Fruit fly (Drosophila melanogaster) whole organism, embryonic: ENCODE results near the gene stwl.

ENCODE experiments used
- B-H2 ChIP-seq: fragments of 200-800 bp; sonication (Bioruptor generic); optimal IDR thresholded peaks from 2 replicates; lab custom pipeline; 2018; ENCODE audit warnings: missing biosample characterization, mild to moderate bottlenecking, missing genetic modification characterization
- C15 ChIP-seq: fragments of 200-800 bp; sonication (Bioruptor generic); IDR thresholded peaks from 3 replicates; pipeline ENCODE4 v1.3.6; 2022; ENCODE audit warnings: missing biosample characterization, missing genetic modification characterization
- CG10267 ChIP-seq: fragments of 200-800 bp; sonication (Bioruptor generic); optimal IDR thresholded peaks from 2 replicates; lab custom pipeline; 2018; ENCODE audit warnings: missing biosample characterization, mild to moderate bottlenecking, missing genetic modification characterization, moderate library complexity
- CG10274 ChIP-seq: fragments of 200-800 bp; sonication (Bioruptor generic); optimal IDR thresholded peaks from 3 replicates; lab custom pipeline; 2017; ENCODE audit warnings: missing biosample characterization, mild to moderate bottlenecking, missing genetic modification characterization
- CG10979 ChIP-seq: fragments of 200-800 bp; sonication (Bioruptor generic); optimal IDR thresholded peaks from 2 replicates; lab custom pipeline; 2018; ENCODE audit warnings: missing biosample characterization, mild to moderate bottlenecking, missing genetic modification characterization, moderate library complexity
- CG12391 ChIP-seq: fragments of 200-800 bp; sonication (Bioruptor generic); optimal IDR thresholded peaks from 3 replicates; lab custom pipeline; 2018; ENCODE audit warnings: missing biosample characterization, mild to moderate bottlenecking, missing genetic modification characterization, moderate library complexity
- CG13775 ChIP-seq: fragments of 200-800 bp; sonication (Bioruptor generic); optimal IDR thresholded peaks from 3 replicates; lab custom pipeline; 2017; ENCODE audit warnings: missing biosample characterization, mild to moderate bottlenecking, missing genetic modification characterization
- CG14014 ChIP-seq: fragments of 200-800 bp; sonication (Bioruptor generic); IDR thresholded peaks from 2 replicates; pipeline ENCODE4 v1.3.6; 2022; ENCODE audit warnings: missing biosample characterization, missing genetic modification characterization
- CG15011 ChIP-seq: fragments of 200-800 bp; sonication (Bioruptor generic); optimal IDR thresholded peaks from 3 replicates; lab custom pipeline; 2018; ENCODE audit warnings: missing biosample characterization, mild to moderate bottlenecking, missing genetic modification characterization
- CG15601 ChIP-seq: fragments of 200-800 bp; sonication (Bioruptor generic); optimal IDR thresholded peaks from 3 replicates; lab custom pipeline; 2019; ENCODE audit warnings: missing biosample characterization, mild to moderate bottlenecking, missing genetic modification characterization, moderate library complexity
- CG17361 ChIP-seq: fragments of 200-800 bp; sonication (Bioruptor generic); IDR thresholded peaks from 3 replicates; pipeline ENCODE4 v1.3.6; 2022; ENCODE audit warnings: missing biosample characterization, missing genetic modification characterization
- CG18476 ChIP-seq: fragments of 200-800 bp; sonication (Bioruptor generic); optimal IDR thresholded peaks from 2 replicates; lab custom pipeline; 2016; ENCODE audit warnings: missing biosample characterization, mild to moderate bottlenecking, missing genetic modification characterization
- CG18764 ChIP-seq: fragments of 200-800 bp; sonication (Bioruptor generic); optimal IDR thresholded peaks from 3 replicates; lab custom pipeline; 2016; ENCODE audit warnings: missing biosample characterization, missing genetic modification characterization
- CG2116 ChIP-seq: fragments of 200-800 bp; sonication (Bioruptor generic); optimal IDR thresholded peaks from 3 replicates; lab custom pipeline; 2018; ENCODE audit warnings: missing biosample characterization, mild to moderate bottlenecking, missing genetic modification characterization
- CG2875 ChIP-seq: fragments of 200-800 bp; sonication (Bioruptor generic); optimal IDR thresholded peaks from 2 replicates; lab custom pipeline; 2017; ENCODE audit warnings: missing biosample characterization, mild to moderate bottlenecking, missing genetic modification characterization, missing genetic modification reagents
- CG32767 ChIP-seq: fragments of 200-800 bp; sonication (Bioruptor generic); IDR thresholded peaks from 2 replicates; pipeline ENCODE4 v1.3.6; 2022; ENCODE audit warnings: missing biosample characterization, missing genetic modification characterization
- CG33557 ChIP-seq: fragments of 200-800 bp; sonication (Bioruptor generic); optimal IDR thresholded peaks from 2 replicates; lab custom pipeline; 2019; ENCODE audit warnings: missing biosample characterization, mild to moderate bottlenecking, missing genetic modification characterization, moderate library complexity
- CG6689 ChIP-seq: fragments of 200-800 bp; sonication (Bioruptor generic); IDR thresholded peaks from 2 replicates; pipeline ENCODE4 v1.3.6; 2022; ENCODE audit warnings: missing biosample characterization, missing genetic modification characterization
- CG8944 ChIP-seq: fragments of 200-800 bp; sonication (Bioruptor generic); optimal IDR thresholded peaks from 3 replicates; lab custom pipeline; 2016; ENCODE audit warnings: missing biosample characterization, missing genetic modification characterization
- CG9727 ChIP-seq: fragments of 200-800 bp; sonication (Bioruptor generic); optimal IDR thresholded peaks from 3 replicates; lab custom pipeline; 2017; ENCODE audit warnings: missing biosample characterization, mild to moderate bottlenecking, missing genetic modification characterization
- D19A ChIP-seq: fragments of 200-800 bp; optimal IDR thresholded peaks from 3 replicates; lab custom pipeline; 2019; ENCODE audit warnings: missing biosample characterization, mild to moderate bottlenecking, missing genetic modification characterization, moderate library complexity
- Doc2 ChIP-seq: fragments of 200-800 bp; sonication (Bioruptor generic); IDR thresholded peaks from 2 replicates; pipeline ENCODE4 v1.3.6; 2022; ENCODE audit warnings: missing biosample characterization, missing genetic modification characterization
- H15 ChIP-seq: fragments of 200-800 bp; sonication (Bioruptor generic); IDR thresholded peaks from 3 replicates; pipeline ENCODE4 v1.3.6; 2022; ENCODE audit warnings: missing biosample characterization, missing genetic modification characterization
- HLH3B ChIP-seq: fragments of 200-800 bp; sonication (Bioruptor generic); IDR thresholded peaks from 2 replicates; pipeline ENCODE4 v1.3.6; 2022; ENCODE audit warnings: missing biosample characterization, missing genetic modification characterization
- HLH54F ChIP-seq: fragments of 200-800 bp; sonication (Bioruptor generic); optimal IDR thresholded peaks from 3 replicates; lab custom pipeline; 2016; ENCODE audit warnings: missing biosample characterization, missing genetic modification characterization
- Hsf ChIP-seq: fragments of 200-800 bp; sonication (Bioruptor generic); optimal IDR thresholded peaks from 3 replicates; lab custom pipeline; 2016; ENCODE audit warnings: missing biosample characterization, missing genetic modification characterization
- Med ChIP-seq: fragments of 200-800 bp; sonication (Bioruptor generic); peaks from one replicate; lab custom pipeline; 2016; ENCODE audit warnings: missing biosample characterization, missing genetic modification characterization, mild to moderate bottlenecking, inconsistent platforms, moderate library complexity
- Mrtf ChIP-seq: fragments of 200-800 bp; sonication (Bioruptor generic); IDR thresholded peaks from 3 replicates; pipeline ENCODE4 v1.3.6; 2022; ENCODE audit warnings: missing biosample characterization, missing genetic modification characterization
- Nf-YA ChIP-seq: fragments of 200-800 bp; sonication (Bioruptor generic); IDR thresholded peaks from 2 replicates; pipeline ENCODE4 v1.3.6; 2022; ENCODE audit warnings: missing biosample characterization, missing genetic modification characterization
- Opbp ChIP-seq: fragments of 200-800 bp; sonication (Bioruptor generic); IDR thresholded peaks from 3 replicates; pipeline ENCODE4 v1.3.6; 2022; ENCODE audit warnings: missing biosample characterization, missing genetic modification characterization; ENCODE audit not compliant: partially characterized antibody
- chn ChIP-seq: fragments of 200-800 bp; sonication (Bioruptor generic); optimal IDR thresholded peaks from 2 replicates; lab custom pipeline; 2016; ENCODE audit warnings: missing biosample characterization, missing genetic modification characterization
- ci ChIP-seq: fragments of 200-800 bp; sonication (Bioruptor generic); IDR thresholded peaks from 3 replicates; pipeline ENCODE4 v1.3.6; 2022; ENCODE audit warnings: missing biosample characterization, missing genetic modification characterization
- croc ChIP-seq: fragments of 200-800 bp; sonication (Bioruptor generic); conservative IDR thresholded peaks from 3 replicates; pipeline ENCODE4 v1.3.6; 2022; ENCODE audit warnings: missing biosample characterization, missing genetic modification characterization
- gcm ChIP-seq: fragments of 200-800 bp; sonication (Bioruptor generic); optimal IDR thresholded peaks from 2 replicates; lab custom pipeline; 2019; ENCODE audit warnings: missing biosample characterization, mild to moderate bottlenecking, missing genetic modification characterization, moderate library complexity
- insv ChIP-seq, 2 experiments: fragments of 200-800 bp; sonication (Bioruptor generic); optimal IDR thresholded peaks; 3 replicates each; lab custom pipeline; 2016 to 2018; ENCODE audit warnings: missing biosample characterization in 2 of 2, missing genetic modification characterization in 2 of 2
- lbe ChIP-seq: fragments of 200-800 bp; sonication (Bioruptor generic); optimal IDR thresholded peaks from 2 replicates; lab custom pipeline; 2016; ENCODE audit warnings: missing biosample characterization, mild to moderate bottlenecking, missing genetic modification characterization
- lilli ChIP-seq: fragments of 200-800 bp; sonication (Bioruptor generic); optimal IDR thresholded peaks from 3 replicates; lab custom pipeline; 2016; ENCODE audit warnings: missing biosample characterization, missing genetic modification characterization
- pho ChIP-seq: fragments of 200-800 bp; sonication (Bioruptor generic); optimal IDR thresholded peaks from 2 replicates; lab custom pipeline; 2016; ENCODE audit warnings: missing biosample characterization, missing genetic modification characterization
- pnt ChIP-seq: fragments of 200-800 bp; sonication (Bioruptor generic); optimal IDR thresholded peaks from 3 replicates; lab custom pipeline; 2016; ENCODE audit warnings: missing biosample characterization, missing genetic modification characterization
- pum ChIP-seq: fragments of 200-800 bp; sonication (Bioruptor generic); optimal IDR thresholded peaks from 2 replicates; lab custom pipeline; 2016; ENCODE audit warnings: missing biosample characterization, missing genetic modification characterization
- sc ChIP-seq, 3 experiments: fragments of >200 bp in 2 of 3; fragments of 200-800 bp in 1 of 3; sonication (Bioruptor generic) in 1 of 3; optimal IDR thresholded peaks; 2 replicates in 2 of 3; 3 replicates in 1 of 3; lab custom pipeline; 2017; ENCODE audit warnings: mild to moderate bottlenecking in 1 of 3, missing biosample characterization in 1 of 3, missing genetic modification characterization in 1 of 3, missing genetic modification reagents in 1 of 3
- sens ChIP-seq: fragments of 200-800 bp; sonication (Bioruptor generic); peaks from one replicate; lab custom pipeline; 2016; ENCODE audit warnings: missing biosample characterization, missing genetic modification characterization
- shn ChIP-seq: fragments of 200-800 bp; sonication (Bioruptor generic); optimal IDR thresholded peaks from 3 replicates; lab custom pipeline; 2016; ENCODE audit warnings: missing biosample characterization, missing genetic modification characterization
- so ChIP-seq: fragments of 200-800 bp; sonication (Bioruptor generic); IDR thresholded peaks from 3 replicates; pipeline ENCODE4 v1.3.6; 2022; ENCODE audit warnings: missing biosample characterization, missing genetic modification characterization
- ssp ChIP-seq: fragments of 200-800 bp; sonication (Bioruptor generic); IDR thresholded peaks from 2 replicates; pipeline ENCODE4 v1.3.6; 2022; ENCODE audit warnings: missing biosample characterization, missing genetic modification characterization
- stwl ChIP-seq: fragments of 200-800 bp; sonication (Bioruptor generic); optimal IDR thresholded peaks from 3 replicates; lab custom pipeline; 2018; ENCODE audit warnings: missing biosample characterization, mild to moderate bottlenecking, missing genetic modification characterization, moderate library complexity
- tap ChIP-seq: fragments of 200-800 bp; optimal IDR thresholded peaks from 3 replicates; lab custom pipeline; 2019; ENCODE audit warnings: missing biosample characterization, mild to moderate bottlenecking, missing genetic modification characterization, moderate library complexity
- tin ChIP-seq: fragments of 200-800 bp; sonication (Bioruptor generic); optimal IDR thresholded peaks from 3 replicates; lab custom pipeline; 2016; ENCODE audit warnings: missing biosample characterization, missing genetic modification characterization
- toy ChIP-seq: fragments of 200-800 bp; sonication (Bioruptor generic); IDR thresholded peaks from 2 replicates; pipeline ENCODE4 v1.3.6; 2022; ENCODE audit warnings: missing biosample characterization, missing genetic modification characterization
- vvl ChIP-seq: fragments of 200-800 bp; sonication (Bioruptor generic); IDR thresholded peaks from 2 replicates; pipeline ENCODE4 v1.3.6; 2022; ENCODE audit warnings: missing biosample characterization, missing genetic modification characterization

Gene stwl

DNA sequence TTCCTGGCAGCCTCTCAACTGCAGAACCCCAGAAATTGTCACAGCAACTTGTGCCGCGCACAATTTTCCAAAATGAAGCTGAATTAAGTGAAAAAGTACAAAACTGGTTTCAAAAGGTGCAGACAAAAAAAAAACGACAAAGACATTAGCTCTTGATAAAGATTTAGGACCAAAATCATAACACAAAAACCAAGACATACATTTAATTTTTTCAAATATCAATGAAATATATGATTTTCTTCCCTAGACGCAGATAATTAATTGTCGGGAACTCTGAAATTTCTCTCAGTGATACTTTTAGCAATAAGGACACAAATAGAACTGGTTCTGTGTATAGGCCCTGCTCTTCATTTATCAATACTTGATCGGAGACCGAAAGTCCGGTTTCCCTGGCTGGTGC lies 45.0 kb downstream of the stwl start (continued):
- peak; percentile 44 for TF ChIP-seq tin
- TF ChIP-seq CG10274 (GFP tag; lab: Kevin White, UChicago): no peak
- TF ChIP-seq tap: no peak
- TF ChIP-seq Mrtf (GFP tag; lab: Robert Waterston, UW): no peak
- peak; percentile 51; the same call in 2 of the 3 replicates for TF ChIP-seq CG17361 (GFP tag; lab: Robert Waterston, UW)
- peak; percentile 90 for TF ChIP-seq lbe (GFP tag; lab: Kevin White, UChicago)
- TF ChIP-seq vvl: peak; percentile 7; the same call in 1 of the 2 replicates
- no peak for TF ChIP-seq C15 (GFP tag; lab: Robert Waterston, UW)
- TF ChIP-seq CG8944 (GFP tag; lab: Kevin White, UChicago): peak; percentile 15
- peak; percentile 27 for TF ChIP-seq CG2116 (GFP tag; lab: Kevin White, UChicago)
- peak; percentile 47 for TF ChIP-seq chn (GFP tag; lab: Kevin White, UChicago)
- TF ChIP-seq H15 (GFP tag; lab: Robert Waterston, UW): 0 out of 3 replicates have a peak, but pooled peaks have one; percentile 50
- no peak for TF ChIP-seq B-H2 (GFP tag; lab: Kevin White, UChicago)
- no peak for TF ChIP-seq pho
- TF ChIP-seq CG15601 (tag; lab: Kevin White, UChicago): peak; percentile 49
- no peak for TF ChIP-seq CG18764 (GFP tag; lab: Kevin White, UChicago)
- TF ChIP-seq CG6689 (GFP tag; lab: Robert Waterston, UW): peak; percentile 62
- no peak for TF ChIP-seq insv (GFP tag; optimal IDR thresholded peaks at IDR 0.05; lab: Kevin White, UChicago)
- TF ChIP-seq toy: no peak
- TF ChIP-seq CG18476 (GFP tag; lab: Kevin White, UChicago): no peak
- TF ChIP-seq ci (GFP tag; lab: Robert Waterston, UW): peak; percentile 65; the same call in 2 of the 3 replicates
- peak; percentile 34 for TF ChIP-seq pnt
- TF ChIP-seq sens (GFP tag; lab: Kevin White, UChicago): peak; percentile 92
- no peak for TF ChIP-seq CG15011 (GFP tag; lab: Kevin White, UChicago)
- TF ChIP-seq sc (optimal IDR thresholded peaks at IDR 0.05; lab: Kevin White, UChicago): no peak
- no peak for TF ChIP-seq sc (GFP tag; optimal IDR thresholded peaks at IDR 0.05; lab: Kevin White, UChicago)
- peak; percentile 75 for TF ChIP-seq CG33557
- no peak for TF ChIP-seq HLH54F
- peak; percentile 65 for TF ChIP-seq CG13775 (GFP tag; lab: Kevin White, UChicago)
- TF ChIP-seq Opbp (GFP tag; lab: Robert Waterston, UW): no peak
- TF ChIP-seq pum: peak; percentile 5
- TF ChIP-seq stwl (tag; lab: Kevin White, UChicago): peak; percentile 18
- TF ChIP-seq lilli (GFP tag; lab: Kevin White, UChicago): peak; percentile 37
- peak; percentile 34 for TF ChIP-seq CG10979 (tag; lab: Kevin White, UChicago)
- TF ChIP-seq ssp: peak; percentile 30; the same call in 1 of the 2 replicates
- TF ChIP-seq HLH3B (GFP tag; lab: Robert Waterston, UW): 0 out of 2 replicates have a peak, but pooled peaks have one; percentile 6
- peak; percentile 61 for TF ChIP-seq Hsf (GFP tag; lab: Kevin White, UChicago)
- peak; percentile 12 for TF ChIP-seq CG2875 (GFP tag; lab: Kevin White, UChicago)
- TF ChIP-seq Nf-YA (GFP tag; lab: Robert Waterston, UW): no peak
- no peak for TF ChIP-seq shn (GFP tag; lab: Kevin White, UChicago)
- peak; percentile 15 for TF ChIP-seq gcm (GFP tag; lab: Kevin White, UChicago)
- 0 out of 2 replicates have a peak, but pooled peaks have one; percentile 14 for TF ChIP-seq CG32767
- peak; percentile 9 for TF ChIP-seq D19A (tag; lab: Kevin White, UChicago)
- TF ChIP-seq CG12391 (tag; lab: Kevin White, UChicago): peak; percentile 74
- no peak for TF ChIP-seq CG14014 (GFP tag; lab: Robert Waterston, UW)
- TF ChIP-seq croc (GFP tag; lab: Robert Waterston, UW): peak; percentile 26; the same call in 1 of the 3 replicates
- TF ChIP-seq Med: no peak
- TF ChIP-seq Doc2 (GFP tag; lab: Robert Waterston, UW): no peak
- TF ChIP-seq so: no peak
- TF ChIP-seq CG10267 (tag; lab: Kevin White, UChicago): peak; percentile 23
- peak; percentile 72 for TF ChIP-seq CG9727 (GFP tag; lab: Kevin White, UChicago)
